Fruit fly (Drosophila melanogaster): ENCODE data around the gene CG43134.

CG43134 gene

DNA sequence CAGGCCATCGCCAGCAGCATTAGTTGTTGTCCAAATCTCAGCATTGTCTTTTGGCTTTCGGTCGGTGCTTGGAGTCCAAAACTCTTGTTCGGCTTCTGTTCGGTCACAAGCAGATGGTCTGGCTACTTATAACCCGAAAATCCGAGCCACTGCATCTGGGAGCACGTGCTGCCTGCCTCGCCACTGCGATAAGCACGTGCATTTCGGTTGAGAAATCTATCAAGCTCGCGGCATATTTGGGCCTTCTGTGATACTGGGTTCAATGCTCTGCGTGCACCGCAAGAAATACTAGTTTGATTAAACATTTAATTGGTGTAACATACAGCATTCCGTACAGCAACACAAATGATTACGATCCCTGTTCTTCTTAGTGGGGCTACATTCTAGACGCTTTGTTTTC lies 4.4 kb upstream of the CG43134 start, which contains the start of gene Femcoat:
Femcoat (minus strand) TSS at position 101 of the 400 bp plus-strand sequence.
- no peak for TF ChIP-seq Eip93F (GFP tag; optimal IDR thresholded peaks at IDR 0.05)
- no peak for TF ChIP-seq vri (GFP tag; optimal IDR thresholded peaks at IDR 0.05)
- no peak for TF ChIP-seq Hr4 (GFP tag; optimal IDR thresholded peaks at IDR 0.05)
- TF ChIP-seq Met (GFP tag; optimal IDR thresholded peaks at IDR 0.05), result no peak
- no peak for TF ChIP-seq lz (GFP tag; optimal IDR thresholded peaks at IDR 0.05)
- TF ChIP-seq CG6808 (GFP tag; optimal IDR thresholded peaks at IDR 0.05), result no peak

DNA sequence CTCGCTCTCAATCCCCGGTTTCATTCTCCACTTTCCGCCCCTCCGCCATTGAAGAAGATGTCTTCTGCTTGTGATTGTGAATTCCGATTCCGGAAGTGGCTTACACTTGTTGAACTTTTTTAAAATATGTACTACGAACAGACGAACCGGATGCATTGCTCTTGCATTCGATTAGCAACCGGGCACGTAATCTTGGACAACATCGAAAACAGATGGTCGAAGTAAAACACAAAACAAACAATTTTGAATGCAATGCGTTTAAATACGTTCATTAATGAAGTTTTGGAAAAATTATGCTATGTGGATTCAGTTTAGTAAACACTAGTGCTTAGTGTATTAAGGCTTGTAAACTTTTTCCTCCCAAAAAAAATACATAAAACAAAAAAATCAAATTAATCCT lies 1.1 kb upstream of the CG43134 start, which contains the start of gene Muc4B:
Muc4B (minus strand) TSS at position 101 of the 400 bp plus-strand sequence.
- no peak for TF ChIP-seq Hr39 (GFP tag; optimal IDR thresholded peaks at IDR 0.05)
- no peak for TF ChIP-seq Blimp-1 (GFP tag; optimal IDR thresholded peaks at IDR 0.05)
- TF ChIP-seq Ets96B (tag; optimal IDR thresholded peaks at IDR 0.05), result no peak
- no peak for TF ChIP-seq CG6792 (GFP tag; optimal IDR thresholded peaks at IDR 0.05)
- TF ChIP-seq CG6276 (GFP tag; optimal IDR thresholded peaks at IDR 0.05), result no peak
- TF ChIP-seq esn (GFP tag; optimal IDR thresholded peaks at IDR 0.05), result no peak
- TF ChIP-seq fd85E (GFP tag; optimal IDR thresholded peaks at IDR 0.05), result no peak
- no peak for TF ChIP-seq fd59A (GFP tag; optimal IDR thresholded peaks at IDR 0.05)
- TF ChIP-seq CG8632 (GFP tag; optimal IDR thresholded peaks at IDR 0.05), result no peak
- no peak for TF ChIP-seq OdsH (GFP tag; optimal IDR thresholded peaks at IDR 0.05)
- TF ChIP-seq fkh (GFP tag; optimal IDR thresholded peaks at IDR 0.05), result no peak
- TF ChIP-seq CG8119 (GFP tag; IDR thresholded peaks at IDR 0.05), result no peak
- no peak for TF ChIP-seq Lpt (GFP tag; optimal IDR thresholded peaks at IDR 0.05)
- no peak for TF ChIP-seq CG6854 (GFP tag; optimal IDR thresholded peaks at IDR 0.05)
- TF ChIP-seq CG11294 (GFP tag; IDR thresholded peaks at IDR 0.05), result no peak
- TF ChIP-seq CG9139 (GFP tag; optimal IDR thresholded peaks at IDR 0.05), result no peak

DNA sequence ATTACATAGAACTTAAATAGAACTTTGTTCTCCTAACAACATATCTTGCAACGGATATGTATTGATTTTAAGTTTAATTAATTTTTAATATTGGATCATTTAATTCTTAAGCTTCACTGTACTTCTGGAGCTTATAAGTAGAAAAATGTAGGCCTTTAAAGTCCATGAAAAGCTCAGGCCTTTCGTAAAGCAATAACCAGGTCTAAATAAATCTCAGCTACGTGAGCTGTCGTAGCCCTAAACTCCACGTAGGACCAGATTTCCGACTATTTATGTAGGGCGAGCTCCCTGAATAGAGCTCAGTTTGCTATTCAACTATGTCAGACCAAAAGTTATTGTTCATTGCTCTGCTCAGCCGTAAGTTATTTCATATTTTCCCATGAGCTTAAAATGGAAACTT lies 964 bp downstream of the CG43134 start, which contains the start of gene CG43135:
CG43135 (plus strand) TSS at position 301 of the 400 bp plus-strand sequence.
- TF ChIP-seq dsx (GFP tag; optimal IDR thresholded peaks at IDR 0.05; ENCODE audit: poor library complexity, severe bottlenecking) (no peak), Hr4 (GFP tag; optimal IDR thresholded peaks at IDR 0.05) (no peak), CG8119 (GFP tag; IDR thresholded peaks at IDR 0.05) (no peak), net (GFP tag; optimal IDR thresholded peaks at IDR 0.05) (no peak), CG3919 (GFP tag; optimal IDR thresholded peaks at IDR 0.05) (no peak), Met (GFP tag; optimal IDR thresholded peaks at IDR 0.05) (no peak), Ets21C (GFP tag; optimal IDR thresholded peaks at IDR 0.05) (no peak), CG3032 (tag; optimal IDR thresholded peaks at IDR 0.05) (no peak), Sox15 (GFP tag; optimal IDR thresholded peaks at IDR 0.05) (no peak), Sox102F (GFP tag; optimal IDR thresholded peaks at IDR 0.05) (no peak), vri (GFP tag; optimal IDR thresholded peaks at IDR 0.05) (no peak), salr (GFP tag; optimal IDR thresholded peaks at IDR 0.05) (no peak), Blimp-1 (GFP tag; optimal IDR thresholded peaks at IDR 0.05) (no peak), CG11294 (GFP tag; IDR thresholded peaks at IDR 0.05) (no peak), fkh (GFP tag; optimal IDR thresholded peaks at IDR 0.05) (no peak), svp (GFP tag) (no peak), esn (GFP tag; optimal IDR thresholded peaks at IDR 0.05) (no peak), pdm3 (GFP tag; optimal IDR thresholded peaks at IDR 0.05) (no peak), CG7368 (GFP tag; optimal IDR thresholded peaks at IDR 0.05) (no peak)

DNA sequence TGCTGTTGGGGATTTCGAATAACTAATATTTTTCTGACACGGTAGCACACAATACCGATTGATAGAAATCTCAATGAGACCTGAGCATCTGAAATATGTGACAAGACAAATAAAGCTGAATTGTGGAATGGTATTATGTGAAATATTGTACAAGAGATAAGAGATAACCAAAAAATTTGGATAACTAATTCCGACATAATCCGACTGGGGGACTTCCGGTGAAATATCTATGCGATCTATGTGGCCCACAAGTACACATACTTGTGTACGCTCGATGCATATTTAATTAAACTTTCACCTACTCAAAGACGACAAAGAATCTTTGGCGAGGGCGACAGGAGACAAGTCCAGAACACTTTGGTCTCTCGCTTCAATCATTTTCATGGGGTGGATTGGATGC lies 5.6 kb downstream of the CG43134 start, which contains the start of gene CG15576:
CG15576 (minus strand) TSS at position 101 of the 400 bp plus-strand sequence.
- TF ChIP-seq OdsH (GFP tag; optimal IDR thresholded peaks at IDR 0.05) (no peak), CG6163 (GFP tag; IDR thresholded peaks at IDR 0.05) (no peak), CG16779 (tag; optimal IDR thresholded peaks at IDR 0.05) (no peak), CG9139 (GFP tag; optimal IDR thresholded peaks at IDR 0.05) (no peak), Eip93F (GFP tag; optimal IDR thresholded peaks at IDR 0.05) (no peak), CG8319 (GFP tag; optimal IDR thresholded peaks at IDR 0.05) (no peak), CG3032 (tag; optimal IDR thresholded peaks at IDR 0.05) (no peak), CG4318 (GFP tag; optimal IDR thresholded peaks at IDR 0.05) (no peak), Eip78C (GFP tag) (no peak), CG31627 (GFP tag; optimal IDR thresholded peaks at IDR 0.05) (no peak), fd85E (GFP tag; optimal IDR thresholded peaks at IDR 0.05) (no peak), acj6 (GFP tag; optimal IDR thresholded peaks at IDR 0.05) (no peak), vri (GFP tag; optimal IDR thresholded peaks at IDR 0.05) (no peak), CG6276 (GFP tag; optimal IDR thresholded peaks at IDR 0.05) (no peak), CG6854 (GFP tag; optimal IDR thresholded peaks at IDR 0.05) (no peak), CG7368 (GFP tag; optimal IDR thresholded peaks at IDR 0.05) (no peak)
